Worm (Caenorhabditis elegans) whole organism, young adult: ENCODE measurements around the gene F41E6.12.

ENCODE experiments used
- F57A8.1 ChIP-seq: fragments of 200-800 bp; sonication (Bioruptor generic); optimal IDR thresholded peaks from 2 replicates; lab custom pipeline; 2018; ENCODE audit warnings: mild to moderate bottlenecking, missing genetic modification characterization, moderate library complexity, missing compliant biosample characterization
- akir-1 ChIP-seq: fragments of 200-800 bp; sonication (Bioruptor generic); optimal IDR thresholded peaks from 2 replicates; lab custom pipeline; 2018; ENCODE audit warnings: mild to moderate bottlenecking, missing genetic modification characterization, moderate library complexity, missing compliant biosample characterization
- ceh-91 ChIP-seq: fragments of 200-800 bp; sonication (Bioruptor generic); IDR thresholded peaks from 2 replicates; pipeline ENCODE4 v1.3.6; 2022; ENCODE audit warnings: missing genetic modification reagents, missing genetic modification characterization, missing compliant biosample characterization
- dpl-1 ChIP-seq: fragments of 150-350 bp; optimal IDR thresholded peaks from 2 replicates; lab custom pipeline; 2014; ENCODE audit warnings: missing biosample characterization, missing genetic modification reagents, missing genetic modification characterization
- him-1 ChIP-seq: sonication (generic microtip); optimal IDR thresholded peaks from 2 replicates; lab custom pipeline; 2016; ENCODE audit warnings: missing genotype, missing genetic modification reagents, missing genetic modification characterization, missing compliant biosample characterization
- let-607 ChIP-seq, 2 experiments: fragments of 200-800 bp in 1 of 2; sonication (Bioruptor generic) in 1 of 2; sonication (generic microtip) in 1 of 2; optimal IDR thresholded peaks; 2 replicates each; lab custom pipeline; 2016 to 2018; ENCODE audit warnings: mild to moderate bottlenecking in 2 of 2, missing compliant biosample characterization in 2 of 2, missing genetic modification characterization in 2 of 2, moderate library complexity in 2 of 2, missing genotype in 1 of 2
- mel-28 ChIP-seq: sonication (generic microtip); optimal IDR thresholded peaks from 2 replicates; lab custom pipeline; 2016; ENCODE audit warnings: borderline replicate concordance, mild to moderate bottlenecking, missing genetic modification characterization, missing compliant biosample characterization
- pha-4 ChIP-seq: fragments of 150-350 bp; sonication (generic microtip); optimal IDR thresholded peaks from 2 replicates; lab custom pipeline; 2014; ENCODE audit warnings: missing biosample characterization, missing genetic modification reagents, missing genetic modification characterization
- repo-1 ChIP-seq: sonication (generic microtip); optimal IDR thresholded peaks from 2 replicates; lab custom pipeline; 2017; ENCODE audit warnings: mild to moderate bottlenecking, missing genetic modification characterization, missing compliant biosample characterization
- sea-2 ChIP-seq: fragments of 200-800 bp; sonication (Bioruptor generic); IDR thresholded peaks from 2 replicates; pipeline ENCODE4 v1.3.6; 2022; ENCODE audit warnings: missing genetic modification characterization, missing compliant biosample characterization
- snpc-1.1 ChIP-seq: sonication (generic microtip); optimal IDR thresholded peaks from 2 replicates; lab custom pipeline; 2017; ENCODE audit warnings: missing genetic modification characterization, mild to moderate bottlenecking, missing compliant biosample characterization, antibody characterized with exemption, moderate library complexity, missing genotype, missing genetic modification reagents; ENCODE audit not compliant: insufficient read depth
- xnd-1 ChIP-seq: sonication (generic microtip); optimal IDR thresholded peaks from 2 replicates; lab custom pipeline; 2016; ENCODE audit warnings: missing genotype, missing genetic modification reagents, missing genetic modification characterization, missing compliant biosample characterization
- ztf-3 ChIP-seq: fragments of 200-800 bp; sonication (Bioruptor generic); optimal IDR thresholded peaks from 2 replicates; lab custom pipeline; 2018; ENCODE audit warnings: mild to moderate bottlenecking, missing genetic modification characterization, missing compliant biosample characterization

- no peak for TF ChIP-seq snpc-1.1
- no peak for TF ChIP-seq ztf-3
- TF ChIP-seq sea-2 (GFP tag; lab: Robert Waterston, UW): no peak
- TF ChIP-seq F57A8.1 (GFP tag; lab: Kevin White, UChicago): no peak
- TF ChIP-seq repo-1: no peak
- TF ChIP-seq let-607 (tag; optimal IDR thresholded peaks at IDR 0.05; lab: Kevin White, UChicago): no peak
- TF ChIP-seq mel-28 (tag; lab: Kevin White, UChicago): no peak
- no peak for TF ChIP-seq akir-1
- no peak for TF ChIP-seq dpl-1 (GFP tag; lab: Kevin White, UChicago)
- no peak for TF ChIP-seq xnd-1 (tag; lab: Kevin White, UChicago)
- TF ChIP-seq ceh-91 (GFP tag; lab: Robert Waterston, UW): no peak
- TF ChIP-seq pha-4 (tag; lab: Kevin White, UChicago): no peak
- TF ChIP-seq him-1 (tag; lab: Kevin White, UChicago): no peak
Measured at ce11 chrV:8637666-8638271, 8.8 kb upstream of the F41E6.12 start, which contains the start of the genes F28A12.10 and acd-4.
